Fruit fly (Drosophila melanogaster) whole organism, embryonic: Measurements from ENCODE around the gene Mms19.

Experiments
- Atf3 ChIP-seq: fragments of 200-800 bp; sonication (Bioruptor generic); optimal IDR thresholded peaks from 3 replicates; lab custom pipeline; 2016; ENCODE audit warnings: missing biosample characterization, missing genetic modification characterization
- CG10543 ChIP-seq: fragments of 200-800 bp; sonication (Bioruptor generic); optimal IDR thresholded peaks from 3 replicates; lab custom pipeline; 2017; ENCODE audit warnings: missing biosample characterization, mild to moderate bottlenecking, missing genetic modification characterization, moderate library complexity
- CG10979 ChIP-seq: fragments of 200-800 bp; sonication (Bioruptor generic); optimal IDR thresholded peaks from 2 replicates; lab custom pipeline; 2018; ENCODE audit warnings: missing biosample characterization, mild to moderate bottlenecking, missing genetic modification characterization, moderate library complexity
- CG13894 ChIP-seq: fragments of 200-800 bp; sonication (Bioruptor generic); optimal IDR thresholded peaks from 3 replicates; lab custom pipeline; 2018; ENCODE audit warnings: missing biosample characterization, mild to moderate bottlenecking, missing genetic modification characterization, moderate library complexity
- CG14050 ChIP-seq: fragments of 200-800 bp; sonication (Bioruptor generic); IDR thresholded peaks from 3 replicates; pipeline ENCODE4 v1.3.6; 2022; ENCODE audit warnings: missing biosample characterization, missing genetic modification characterization
- CG17385 ChIP-seq: fragments of 200-800 bp; sonication (Bioruptor generic); optimal IDR thresholded peaks from 3 replicates; lab custom pipeline; 2018; ENCODE audit warnings: missing biosample characterization, mild to moderate bottlenecking, missing genetic modification characterization
- CG17612 ChIP-seq: fragments of 200-800 bp; sonication (Bioruptor generic); IDR thresholded peaks from 2 replicates; pipeline ENCODE4 v1.3.6; 2022; ENCODE audit warnings: missing biosample characterization, missing genetic modification characterization
- CG1792 ChIP-seq: fragments of 200-800 bp; sonication (Bioruptor generic); optimal IDR thresholded peaks from 2 replicates; lab custom pipeline; 2016; ENCODE audit warnings: missing biosample characterization, missing genetic modification characterization
- CG18262 ChIP-seq: fragments of 200-800 bp; optimal IDR thresholded peaks from 3 replicates; lab custom pipeline; 2019; ENCODE audit warnings: missing biosample characterization, mild to moderate bottlenecking, missing genetic modification characterization, moderate library complexity
- CG2875 ChIP-seq: fragments of 200-800 bp; sonication (Bioruptor generic); optimal IDR thresholded peaks from 2 replicates; lab custom pipeline; 2017; ENCODE audit warnings: missing biosample characterization, mild to moderate bottlenecking, missing genetic modification characterization, missing genetic modification reagents
- CG31224 ChIP-seq: fragments of 200-800 bp; sonication (Bioruptor generic); IDR thresholded peaks from 2 replicates; pipeline ENCODE4 v1.3.6; 2022; ENCODE audit warnings: missing biosample characterization, missing genetic modification characterization
- CG32532 ChIP-seq: fragments of 200-800 bp; sonication (Bioruptor generic); IDR thresholded peaks from 2 replicates; pipeline ENCODE4 v1.3.6; 2022; ENCODE audit warnings: missing biosample characterization, missing genetic modification characterization
- CG5953 ChIP-seq: fragments of 200-800 bp; sonication (Bioruptor generic); IDR thresholded peaks from 2 replicates; pipeline ENCODE4 v1.3.6; 2022; ENCODE audit warnings: missing biosample characterization, missing genetic modification characterization
- CG7372 ChIP-seq: fragments of 200-800 bp; sonication (Bioruptor generic); IDR thresholded peaks from 2 replicates; pipeline ENCODE4 v1.3.6; 2022; ENCODE audit warnings: missing biosample characterization, missing genetic modification characterization
- CG7987 ChIP-seq: fragments of 200-800 bp; sonication (Bioruptor generic); optimal IDR thresholded peaks from 2 replicates; lab custom pipeline; 2018; ENCODE audit warnings: missing biosample characterization, mild to moderate bottlenecking, missing genetic modification characterization, moderate library complexity
- CG8290 ChIP-seq, 3 experiments: fragments of 200-800 bp; sonication (Bioruptor generic); optimal IDR thresholded peaks; 2 replicates each; lab custom pipeline; 2016 to 2019; ENCODE audit warnings: missing biosample characterization in 3 of 3, missing genetic modification characterization in 3 of 3, mild to moderate bottlenecking in 2 of 3, moderate library complexity in 1 of 3
- CG9215 ChIP-seq: fragments of 200-800 bp; sonication (Bioruptor generic); IDR thresholded peaks from 2 replicates; pipeline ENCODE4 v1.3.6; 2022; ENCODE audit warnings: missing biosample characterization, missing genetic modification characterization
- CG9932 ChIP-seq: fragments of 200-800 bp; sonication (Bioruptor generic); IDR thresholded peaks from 2 replicates; pipeline ENCODE4 v1.3.6; 2022; ENCODE audit warnings: missing biosample characterization, missing genetic modification characterization
- Fer2 ChIP-seq: fragments of 200-800 bp; sonication (Bioruptor generic); optimal IDR thresholded peaks from 2 replicates; lab custom pipeline; 2018; ENCODE audit warnings: missing biosample characterization, mild to moderate bottlenecking, missing genetic modification characterization, moderate library complexity
- Hey ChIP-seq: fragments of 200-800 bp; sonication (Bioruptor generic); optimal IDR thresholded peaks from 3 replicates; lab custom pipeline; 2018; ENCODE audit warnings: missing biosample characterization, mild to moderate bottlenecking, missing genetic modification characterization
- Hmx ChIP-seq: fragments of 200-800 bp; sonication (Bioruptor generic); optimal IDR thresholded peaks from 2 replicates; lab custom pipeline; 2016; ENCODE audit warnings: missing biosample characterization, missing genetic modification characterization
- Hr3 ChIP-seq: fragments of 200-800 bp; sonication (Bioruptor generic); optimal IDR thresholded peaks from 3 replicates; lab custom pipeline; 2016; ENCODE audit warnings: missing biosample characterization, missing genetic modification characterization
- Max ChIP-seq: fragments of 200-800 bp; sonication (Bioruptor generic); optimal IDR thresholded peaks from 2 replicates; lab custom pipeline; 2016; ENCODE audit warnings: missing biosample characterization, mild to moderate bottlenecking, missing genetic modification characterization
- Med ChIP-seq: fragments of 200-800 bp; sonication (Bioruptor generic); peaks from one replicate; lab custom pipeline; 2016; ENCODE audit warnings: missing biosample characterization, missing genetic modification characterization, mild to moderate bottlenecking, inconsistent platforms, moderate library complexity
- Meics ChIP-seq: fragments of 200-800 bp; sonication (Bioruptor generic); optimal IDR thresholded peaks from 2 replicates; lab custom pipeline; 2017; ENCODE audit warnings: missing biosample characterization, mild to moderate bottlenecking, missing genetic modification characterization
- NC2β ChIP-seq: fragments of 200-800 bp; sonication (Bioruptor generic); optimal IDR thresholded peaks from 2 replicates; lab custom pipeline; 2016; ENCODE audit warnings: missing biosample characterization, missing genetic modification characterization
- Ptx1 ChIP-seq: fragments of 200-800 bp; sonication (Bioruptor generic); IDR thresholded peaks from 2 replicates; pipeline ENCODE4 v1.3.6; 2022; ENCODE audit warnings: missing biosample characterization, missing genetic modification characterization
- TFAM ChIP-seq: fragments of 200-800 bp; sonication (Bioruptor generic); optimal IDR thresholded peaks from 2 replicates; lab custom pipeline; 2017; ENCODE audit warnings: missing biosample characterization, missing genetic modification characterization, inconsistent platforms
- Tbp ChIP-seq: fragments of >200 bp; optimal IDR thresholded peaks from 2 replicates; lab custom pipeline; 2018; ENCODE audit warnings: missing biosample characterization, missing genetic modification characterization
- Trl ChIP-seq, 3 experiments: fragments of >200 bp in 2 of 3; fragments of 200-800 bp in 1 of 3; sonication (Bioruptor generic) in 1 of 3; optimal IDR thresholded peaks; 2 replicates in 1 of 3; 3 replicates in 2 of 3; lab custom pipeline; 2016 to 2017; ENCODE audit warnings: missing biosample characterization in 1 of 3, missing genetic modification characterization in 1 of 3
- Xrp1 ChIP-seq: fragments of 200-800 bp; sonication (Bioruptor generic); IDR thresholded peaks from 2 replicates; pipeline ENCODE4 v1.3.6; 2022; ENCODE audit warnings: missing biosample characterization, missing genetic modification characterization
- amos ChIP-seq: fragments of 200-800 bp; sonication (Bioruptor generic); IDR thresholded peaks from 2 replicates; pipeline ENCODE4 v1.3.6; 2022; ENCODE audit warnings: missing biosample characterization, missing genetic modification characterization; ENCODE audit not compliant: partially characterized antibody
- cad ChIP-seq: fragments of >200 bp; optimal IDR thresholded peaks from 2 replicates; lab custom pipeline; 2017; ENCODE audit warnings: missing biosample characterization, missing genetic modification characterization
- chif ChIP-seq, 2 experiments: fragments of 200-800 bp; sonication (Bioruptor generic); optimal IDR thresholded peaks; 3 replicates each; lab custom pipeline; 2016; ENCODE audit warnings: missing biosample characterization in 2 of 2, missing genetic modification characterization in 2 of 2
- chinmo ChIP-seq: fragments of 200-800 bp; sonication (Bioruptor generic); IDR thresholded peaks from 4 replicates; pipeline ENCODE4 v1.3.6; 2022; ENCODE audit warnings: missing biosample characterization, missing genetic modification characterization; ENCODE audit not compliant: partially characterized antibody
- chm ChIP-seq: fragments of 200-800 bp; sonication (Bioruptor generic); IDR thresholded peaks from 2 replicates; pipeline ENCODE4 v1.3.6; 2022; ENCODE audit warnings: missing biosample characterization, missing genetic modification characterization
- cwo ChIP-seq: fragments of 200-800 bp; sonication (Bioruptor generic); optimal IDR thresholded peaks from 3 replicates; lab custom pipeline; 2017; ENCODE audit warnings: missing biosample characterization, missing genetic modification characterization, mild to moderate bottlenecking, moderate library complexity, missing genetic modification reagents
- dimm ChIP-seq: fragments of 200-800 bp; sonication (Bioruptor generic); IDR thresholded peaks from 2 replicates; pipeline ENCODE4 v1.3.6; 2022; ENCODE audit warnings: missing biosample characterization, missing genetic modification characterization
- fru ChIP-seq: fragments of >200 bp; optimal IDR thresholded peaks from 2 replicates; lab custom pipeline; 2017
- ftz-f1 ChIP-seq: fragments of 200-800 bp; sonication (Bioruptor generic); optimal IDR thresholded peaks from 2 replicates; lab custom pipeline; 2016; ENCODE audit warnings: missing biosample characterization, missing genetic modification characterization
- lbe ChIP-seq: fragments of 200-800 bp; sonication (Bioruptor generic); optimal IDR thresholded peaks from 2 replicates; lab custom pipeline; 2016; ENCODE audit warnings: missing biosample characterization, mild to moderate bottlenecking, missing genetic modification characterization
- psq ChIP-seq: fragments of 200-800 bp; sonication (Bioruptor generic); optimal IDR thresholded peaks from 2 replicates; lab custom pipeline; 2017; ENCODE audit warnings: missing biosample characterization, missing genetic modification characterization
- row ChIP-seq: fragments of 200-800 bp; sonication (Bioruptor generic); IDR thresholded peaks from 3 replicates; pipeline ENCODE4 v1.3.6; 2022; ENCODE audit warnings: missing biosample characterization, missing genetic modification characterization
- sc ChIP-seq, 3 experiments: fragments of >200 bp in 2 of 3; fragments of 200-800 bp in 1 of 3; sonication (Bioruptor generic) in 1 of 3; optimal IDR thresholded peaks; 2 replicates in 2 of 3; 3 replicates in 1 of 3; lab custom pipeline; 2017; ENCODE audit warnings: mild to moderate bottlenecking in 1 of 3, missing biosample characterization in 1 of 3, missing genetic modification characterization in 1 of 3, missing genetic modification reagents in 1 of 3
- sisA ChIP-seq: fragments of 200-800 bp; sonication (Bioruptor generic); IDR thresholded peaks from 2 replicates; pipeline ENCODE4 v1.3.6; 2022; ENCODE audit warnings: missing biosample characterization, missing genetic modification characterization
- slbo ChIP-seq: fragments of 200-800 bp; sonication (Bioruptor generic); IDR thresholded peaks from 2 replicates; pipeline ENCODE4 v1.3.6; 2022; ENCODE audit warnings: missing biosample characterization, missing genetic modification characterization
- slp2 ChIP-seq: fragments of 200-800 bp; sonication (Bioruptor generic); optimal IDR thresholded peaks from 2 replicates; lab custom pipeline; 2016; ENCODE audit warnings: missing biosample characterization, missing genetic modification characterization
- unc-4 ChIP-seq: fragments of 200-800 bp; sonication (Bioruptor generic); IDR thresholded peaks from 2 replicates; pipeline ENCODE4 v1.3.6; 2022; ENCODE audit warnings: missing biosample characterization, missing genetic modification characterization; ENCODE audit not compliant: partially characterized antibody

Gene Mms19

dm6 chr3R:5279609-5280164, 47.3 kb downstream of the Mms19 start:
- peak; percentile 89 for TF ChIP-seq cwo (GFP tag; lab: Kevin White, UChicago)
- no peak for TF ChIP-seq sisA
- TF ChIP-seq CG13894 = peak; percentile 32
- TF ChIP-seq unc-4 = 0 out of 2 replicates have a peak, but pooled peaks have one; percentile 13
- peak; percentile 11 for TF ChIP-seq CG10979 (tag; lab: Kevin White, UChicago)
- TF ChIP-seq lbe = no peak
- no peak for TF ChIP-seq fru (lab: Kevin White, UChicago)
- TF ChIP-seq chm (GFP tag; lab: Robert Waterston, UW) = 0 out of 2 replicates have a peak, but pooled peaks have one; percentile 13
- TF ChIP-seq CG7372 (GFP tag; lab: Robert Waterston, UW) = peak; percentile 94
- TF ChIP-seq Fer2 (tag; lab: Kevin White, UChicago) = no peak
- TF ChIP-seq Atf3 = no peak
- peak; percentile 62 for TF ChIP-seq Med (GFP tag; lab: Kevin White, UChicago)
- peak; percentile 37; the same call in 1 of the 2 replicates for TF ChIP-seq amos
- TF ChIP-seq cad (GFP tag; lab: Kevin White, UChicago) = no peak
- peak; percentile 72; the same call in 1 of the 4 replicates for TF ChIP-seq chinmo (GFP tag; lab: Robert Waterston, UW)
- peak in 1 of 2 experiments; percentile 8 for TF ChIP-seq Trl (optimal IDR thresholded peaks at IDR 0.05; lab: Kevin White, UChicago)
- no peak for TF ChIP-seq Trl (GFP tag; optimal IDR thresholded peaks at IDR 0.05; lab: Kevin White, UChicago)

dm6 chr3R:5280380-5280779, 48.0 kb downstream of the Mms19 start:
- TF ChIP-seq CG17612 = no peak
- TF ChIP-seq sc (optimal IDR thresholded peaks at IDR 0.05; lab: Kevin White, UChicago) = no peak
- no peak for TF ChIP-seq sc (GFP tag; optimal IDR thresholded peaks at IDR 0.05; lab: Kevin White, UChicago)
- TF ChIP-seq slp2 = no peak
- TF ChIP-seq chif (GFP tag; optimal IDR thresholded peaks at IDR 0.05; lab: Kevin White, UChicago) = no peak
- no peak for TF ChIP-seq CG18262 (tag; lab: Kevin White, UChicago)
- TF ChIP-seq CG10543 = no peak
- no peak for TF ChIP-seq Hey (tag; lab: Kevin White, UChicago)
- no peak for TF ChIP-seq CG1792 (GFP tag; lab: Kevin White, UChicago)
- TF ChIP-seq CG9215 (GFP tag; lab: Robert Waterston, UW) = no peak
- TF ChIP-seq CG31224 (GFP tag; lab: Robert Waterston, UW) = no peak
- no peak for TF ChIP-seq Meics
- TF ChIP-seq Ptx1 (GFP tag; lab: Robert Waterston, UW) = no peak
- TF ChIP-seq Tbp = no peak

dm6 chr3R:5281094-5281493, 48.8 kb downstream of the Mms19 start:
- TF ChIP-seq NC2β (no peak), CG2875 (GFP tag; lab: Kevin White, UChicago) (no peak), CG32532 (GFP tag; lab: Robert Waterston, UW) (peak; percentile 60), Hr3 (no peak), CG8290 (GFP tag; optimal IDR thresholded peaks at IDR 0.05; lab: Kevin White, UChicago) (no peak), CG8290 (tag; optimal IDR thresholded peaks at IDR 0.05; lab: Kevin White, UChicago) (peak in 1 of 2 experiments; percentile 12), chinmo (GFP tag; lab: Robert Waterston, UW) (0 out of 4 replicates have a peak, but pooled peaks have one; percentile 39), TFAM (GFP tag; lab: Kevin White, UChicago) (no peak), Xrp1 (peak; percentile 29; the same call in 1 of the 2 replicates), Hmx (GFP tag; lab: Kevin White, UChicago) (no peak), row (peak; percentile 48; the same call in 2 of the 3 replicates), psq (peak; percentile 37), CG13894 (peak; percentile 40), CG5953 (no peak), Max (GFP tag; lab: Kevin White, UChicago) (no peak), Trl (optimal IDR thresholded peaks at IDR 0.05; lab: Kevin White, UChicago) (peak; percentile 1 to 35), Trl (GFP tag; optimal IDR thresholded peaks at IDR 0.05; lab: Kevin White, UChicago) (no peak), CG9932 (GFP tag; lab: Robert Waterston, UW) (peak; percentile 55), CG7987 (GFP tag; lab: Kevin White, UChicago) (no peak), dimm (no peak), slbo (peak; percentile 20; the same call in 1 of the 2 replicates), ftz-f1 (no peak), CG17385 (GFP tag; lab: Kevin White, UChicago) (no peak), CG14050 (GFP tag; lab: Robert Waterston, UW) (no peak), CG31224 (GFP tag; lab: Robert Waterston, UW) (peak; percentile 13; the same call in 1 of the 2 replicates)
